Worm (Caenorhabditis elegans) whole organism, L3 larva: ENCODE results near the gene parg-1.
A peak's percentile ranks its signal among the peaks of the same experiment; 100 is the strongest.
"Not testable (repeated sequence)": the region's sequence is repeated elsewhere in the genome, so short reads cannot be mapped to it uniquely, and the experiment has no call there.

Source experiments
- R02D3.7 ChIP-seq: fragments of 150-350 bp; optimal IDR thresholded peaks from 2 replicates; lab custom pipeline; 2014; ENCODE audit warnings: missing biosample characterization, missing genetic modification characterization
- ama-1 ChIP-seq: fragments of 150-350 bp; optimal IDR thresholded peaks from 2 replicates; lab custom pipeline; 2018
- ceh-16 ChIP-seq: sonication (generic microtip); optimal IDR thresholded peaks from 2 replicates; lab custom pipeline; 2017; ENCODE audit warnings: missing biosample characterization, missing genetic modification characterization
- ceh-28 ChIP-seq: fragments of 150-350 bp; optimal IDR thresholded peaks from 2 replicates; lab custom pipeline; 2014; ENCODE audit warnings: missing biosample characterization, missing genetic modification reagents, missing genetic modification characterization
- daf-12 ChIP-seq: fragments of 150-350 bp; optimal IDR thresholded peaks from 2 replicates; lab custom pipeline; 2014; ENCODE audit warnings: missing biosample characterization, missing genetic modification reagents, missing genetic modification characterization
- egl-27 ChIP-seq: sonication (generic microtip); optimal IDR thresholded peaks from 4 replicates; lab custom pipeline; 2017; ENCODE audit warnings: missing biosample characterization, missing genetic modification reagents, missing genetic modification characterization
- egl-5 ChIP-seq: fragments of 150-350 bp; optimal IDR thresholded peaks from 2 replicates; lab custom pipeline; 2017; ENCODE audit warnings: missing biosample characterization, missing genetic modification reagents, missing genetic modification characterization, inconsistent platforms
- elt-1 ChIP-seq: fragments of 150-350 bp; optimal IDR thresholded peaks from 2 replicates; lab custom pipeline; 2014; ENCODE audit warnings: missing biosample characterization, missing genetic modification characterization
- elt-2 ChIP-seq: sonication (generic microtip); optimal IDR thresholded peaks from 2 replicates; lab custom pipeline; 2016; ENCODE audit warnings: missing genetic modification reagents, mild to moderate bottlenecking, missing genetic modification characterization, missing compliant biosample characterization
- elt-3 ChIP-seq, 3 experiments: fragments of 150-350 bp in 1 of 3; sonication (generic microtip) in 2 of 3; optimal IDR thresholded peaks; 2 replicates in 2 of 3; 4 replicates in 1 of 3; lab custom pipeline; 2014 to 2017; ENCODE audit warnings: missing biosample characterization in 3 of 3, missing genetic modification characterization in 3 of 3
- eor-1 ChIP-seq, 2 experiments: fragments of 150-350 bp; optimal IDR thresholded peaks; 2 replicates each; lab custom pipeline; 2014 to 2018; ENCODE audit warnings: missing biosample characterization in 2 of 2, missing genetic modification characterization in 2 of 2
- fkh-10 ChIP-seq: sonication (generic microtip); optimal IDR thresholded peaks from 2 replicates; lab custom pipeline; 2017; ENCODE audit warnings: missing biosample characterization, missing genetic modification reagents, missing genetic modification characterization
- fkh-2 ChIP-seq: fragments of 150-350 bp; optimal IDR thresholded peaks from 2 replicates; lab custom pipeline; 2014; ENCODE audit warnings: missing biosample characterization, missing genetic modification reagents, missing genetic modification characterization
- jun-1 ChIP-seq: fragments of 150-350 bp; optimal IDR thresholded peaks from 2 replicates; lab custom pipeline; 2014; ENCODE audit warnings: missing biosample characterization, missing genetic modification reagents, missing genetic modification characterization
- lin-15B ChIP-seq: fragments of 150-350 bp; optimal IDR thresholded peaks from 2 replicates; lab custom pipeline; 2014; ENCODE audit warnings: missing biosample characterization, missing genetic modification characterization
- lin-39 ChIP-seq: fragments of 150-350 bp; optimal IDR thresholded peaks from 2 replicates; lab custom pipeline; 2018; ENCODE audit warnings: missing biosample characterization, missing genetic modification reagents, missing genetic modification characterization
- lsy-12 ChIP-seq: sonication (generic microtip); optimal IDR thresholded peaks from 2 replicates; lab custom pipeline; 2016; ENCODE audit warnings: mild to moderate bottlenecking, missing genetic modification characterization, missing compliant biosample characterization
- mml-1 ChIP-seq: fragments of 150-350 bp; sonication (generic microtip); optimal IDR thresholded peaks from 3 replicates; lab custom pipeline; 2014; ENCODE audit warnings: missing biosample characterization, missing genetic modification characterization
- nfya-1 ChIP-seq: sonication (generic microtip); optimal IDR thresholded peaks from 2 replicates; lab custom pipeline; 2017; ENCODE audit warnings: missing genetic modification characterization, mild to moderate bottlenecking, missing compliant biosample characterization, antibody characterized with exemption, moderate library complexity; ENCODE audit not compliant: insufficient read depth
- nhr-11 ChIP-seq: fragments of 150-350 bp; optimal IDR thresholded peaks from 2 replicates; lab custom pipeline; 2014; ENCODE audit warnings: missing biosample characterization, missing genetic modification characterization
- nhr-12 ChIP-seq: fragments of 150-350 bp; optimal IDR thresholded peaks from 2 replicates; lab custom pipeline; 2014; ENCODE audit warnings: missing biosample characterization, missing genetic modification characterization
- nhr-23 ChIP-seq: fragments of 150-350 bp; optimal IDR thresholded peaks from 2 replicates; lab custom pipeline; 2014; ENCODE audit warnings: missing biosample characterization, missing genetic modification reagents, missing genetic modification characterization
- nhr-237 ChIP-seq: fragments of 150-350 bp; optimal IDR thresholded peaks from 2 replicates; lab custom pipeline; 2014; ENCODE audit warnings: missing biosample characterization, missing genetic modification characterization
- nhr-25 ChIP-seq: sonication (generic microtip); optimal IDR thresholded peaks from 2 replicates; lab custom pipeline; 2017; ENCODE audit warnings: missing biosample characterization, missing genetic modification characterization
- nhr-28 ChIP-seq: fragments of 150-350 bp; optimal IDR thresholded peaks from 2 replicates; lab custom pipeline; 2014; ENCODE audit warnings: missing biosample characterization, missing genetic modification characterization
- nhr-43 ChIP-seq: sonication (generic microtip); optimal IDR thresholded peaks from 2 replicates; lab custom pipeline; 2016; ENCODE audit warnings: mild to moderate bottlenecking, missing genetic modification characterization, missing compliant biosample characterization; ENCODE audit not compliant: poor library complexity, severe bottlenecking
- nhr-67 ChIP-seq: fragments of 150-350 bp; optimal IDR thresholded peaks from 2 replicates; lab custom pipeline; 2014; ENCODE audit warnings: missing biosample characterization, missing genetic modification characterization
- nhr-76 ChIP-seq: fragments of 150-350 bp; sonication (generic microtip); optimal IDR thresholded peaks from 5 replicates; lab custom pipeline; 2014; ENCODE audit warnings: missing biosample characterization, missing genetic modification characterization
- nhr-77 ChIP-seq: fragments of 150-350 bp; optimal IDR thresholded peaks from 2 replicates; lab custom pipeline; 2014; ENCODE audit warnings: missing biosample characterization, missing genetic modification characterization
- pha-4 ChIP-seq: fragments of 150-350 bp; optimal IDR thresholded peaks from 2 replicates; lab custom pipeline; 2014; ENCODE audit warnings: missing biosample characterization, missing genetic modification reagents, missing genetic modification characterization
- pqm-1 ChIP-seq: fragments of 150-350 bp; optimal IDR thresholded peaks from 2 replicates; lab custom pipeline; 2017; ENCODE audit warnings: missing biosample characterization, missing genetic modification characterization, inconsistent platforms
- sea-2 ChIP-seq: fragments of 150-350 bp; sonication (generic microtip); optimal IDR thresholded peaks from 4 replicates; lab custom pipeline; 2014; ENCODE audit warnings: missing biosample characterization, missing genetic modification reagents, missing genetic modification characterization
- skn-1 ChIP-seq: fragments of 150-350 bp; optimal IDR thresholded peaks from 2 replicates; lab custom pipeline; 2014; ENCODE audit warnings: missing biosample characterization, missing genetic modification characterization
- snpc-4 ChIP-seq: fragments of 150-350 bp; optimal IDR thresholded peaks from 2 replicates; lab custom pipeline; 2014; ENCODE audit warnings: missing biosample characterization, missing genetic modification characterization
- tbx-2 ChIP-seq: sonication (generic microtip); optimal IDR thresholded peaks from 2 replicates; lab custom pipeline; 2016; ENCODE audit warnings: mild to moderate bottlenecking, missing genetic modification characterization, missing compliant biosample characterization
- unc-39 ChIP-seq: sonication (generic microtip); optimal IDR thresholded peaks from 4 replicates; lab custom pipeline; 2017; ENCODE audit warnings: missing biosample characterization, missing genetic modification characterization
- unc-62 ChIP-seq: fragments of 150-350 bp; sonication (generic microtip); optimal IDR thresholded peaks from 4 replicates; lab custom pipeline; 2014; ENCODE audit warnings: missing biosample characterization, missing genetic modification reagents, missing genetic modification characterization
- ztf-4 ChIP-seq: fragments of 150-350 bp; optimal IDR thresholded peaks from 2 replicates; lab custom pipeline; 2014; ENCODE audit warnings: missing biosample characterization, missing genetic modification characterization

parg-1 gene

DNA sequence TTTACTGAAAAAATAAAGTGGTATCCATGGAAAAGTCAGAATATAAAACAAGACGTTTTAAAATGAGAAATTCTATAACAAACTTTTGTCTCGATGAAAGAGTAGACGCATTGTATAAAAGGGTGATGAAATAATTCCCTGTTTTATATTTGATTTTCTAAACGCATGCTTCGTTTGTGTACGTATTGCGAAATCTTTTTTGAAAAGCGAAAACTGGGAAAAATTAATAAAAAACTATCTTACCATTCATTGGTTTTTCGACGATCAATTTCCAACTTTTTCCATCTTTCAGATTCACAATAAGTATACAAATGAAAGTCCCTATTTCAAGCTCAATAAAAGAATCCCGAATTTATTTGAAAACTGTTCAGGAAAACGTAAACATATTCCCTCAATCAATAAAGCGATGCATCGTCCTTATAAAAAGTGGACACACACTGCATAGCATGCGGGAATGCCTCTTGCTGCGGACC is 38.8 kb downstream of the parg-1 start, which contains the start of gene C33D9.13:
Gene C33D9.13 (minus strand): TSS at position 423 of the 473 bp plus-strand sequence.
- TF ChIP-seq egl-5 (tag; lab: Kevin White, UChicago) (no peak), ceh-28 (tag; lab: Kevin White, UChicago) (peak; percentile 1), pha-4 (peak; percentile 21)

ce11 chrIV:8786654-8787053 is 40.6 kb downstream of the parg-1 start, which contains the start of gene C33D9.8:
TSS of gene C33D9.8 (minus strand) at chrIV:8786752.
- TF ChIP-seq nfya-1 (peak; percentile 7), pha-4 (peak; percentile 30), fkh-10 (GFP tag; lab: Kevin White, UChicago) (no peak), nhr-77 (tag; lab: Kevin White, UChicago) (no peak)
- TF ChIP-seq, all 47 proteins: peak for 2

DNA sequence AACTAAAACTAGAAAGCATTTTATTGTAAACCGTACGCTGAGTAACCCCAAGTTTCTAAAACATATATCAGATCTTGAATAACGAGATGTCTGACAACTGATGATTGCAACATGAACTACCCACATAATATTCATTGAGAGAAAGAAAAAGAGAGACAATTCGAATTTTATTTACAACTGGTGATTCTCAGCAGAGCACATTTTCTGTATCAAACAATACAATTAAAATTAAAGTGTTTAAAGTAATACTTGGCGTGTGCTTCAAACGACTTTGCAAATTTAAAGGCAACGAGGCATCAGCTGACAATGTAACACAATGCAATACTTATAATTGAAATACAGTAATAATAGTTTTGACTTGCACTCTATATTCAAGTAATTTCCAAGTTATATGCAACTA is 42.0 kb downstream of the parg-1 start, which contains the start of gene C33D9.10:
Gene C33D9.10 (minus strand): TSS at position 101 of the 400 bp plus-strand sequence.
- TF ChIP-seq elt-1, jun-1, ceh-28 (tag; lab: Kevin White, UChicago): not testable (repeated sequence)
- TF ChIP-seq, all 47 proteins: peak for 0; not testable (repeated sequence) for 47

DNA sequence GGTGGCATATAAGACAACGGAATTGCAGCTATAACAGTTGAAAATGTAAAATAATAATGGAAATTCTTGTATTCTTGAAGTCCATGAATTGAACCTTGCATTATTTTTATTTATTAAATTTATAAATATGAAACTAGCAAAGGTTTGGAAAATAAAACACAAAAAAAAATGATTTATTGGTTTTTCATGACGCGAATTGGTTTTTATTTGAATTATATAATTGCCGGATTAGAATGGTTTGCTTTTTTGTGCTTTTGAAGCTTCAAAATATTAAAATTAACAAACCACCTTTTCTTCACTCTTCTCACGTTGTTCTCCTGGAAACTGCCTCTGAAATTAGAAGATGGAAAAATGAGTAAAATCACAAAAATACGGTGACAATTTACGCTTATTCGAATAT is 44.1 kb downstream of the parg-1 start, which contains the start of gene sru-35:
Gene sru-35 (minus strand): TSS at position 101 of the 400 bp plus-strand sequence.
- TF ChIP-seq nhr-76 (tag; lab: Kevin White, UChicago) (no peak), nhr-77 (tag; lab: Kevin White, UChicago) (no peak), lin-39 (tag; lab: Kevin White, UChicago) (no peak), nhr-28 (tag; lab: Kevin White, UChicago) (no peak), elt-3 (tag; optimal IDR thresholded peaks at IDR 0.05; lab: Kevin White, UChicago) (no peak), sea-2 (GFP tag; lab: Kevin White, UChicago) (no peak), nhr-11 (tag; lab: Kevin White, UChicago) (no peak), jun-1 (tag; lab: Kevin White, UChicago) (no peak), nhr-43 (tag; lab: Kevin White, UChicago) (no peak)

DNA sequence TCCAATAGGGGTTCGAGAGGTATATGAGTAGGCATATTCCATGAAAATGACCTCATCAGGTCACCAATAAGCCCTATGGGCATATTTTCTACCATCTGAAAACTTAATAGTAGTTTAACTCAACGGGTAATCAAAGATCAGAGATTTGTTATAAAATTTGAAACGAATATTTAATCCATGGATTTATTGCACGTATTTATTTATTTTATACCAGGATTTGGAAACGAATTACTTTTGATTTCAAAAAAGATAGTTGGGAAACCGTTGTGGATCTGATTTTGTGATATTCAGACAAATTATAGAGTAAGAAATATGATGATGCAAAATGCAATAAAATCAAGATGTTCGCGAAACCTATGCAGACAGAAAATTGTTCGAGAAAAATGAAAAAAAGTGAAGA is 46.8 kb downstream of the parg-1 start, which contains the start of gene C33D9.3:
Gene C33D9.3 (minus strand): TSS at position 101 of the 400 bp plus-strand sequence.
- TF ChIP-seq elt-1 (tag; lab: Kevin White, UChicago): no peak
- TF ChIP-seq ama-1: no peak
- TF ChIP-seq egl-5 (tag; lab: Kevin White, UChicago): no peak
- no peak for TF ChIP-seq mml-1
- TF ChIP-seq nfya-1: no peak
- TF ChIP-seq eor-1 (tag; optimal IDR thresholded peaks at IDR 0.05; lab: Kevin White, UChicago): no peak
- no peak for TF ChIP-seq tbx-2 (tag; lab: Kevin White, UChicago)
- TF ChIP-seq lsy-12 (tag; lab: Kevin White, UChicago): no peak

- TF ChIP-seq ztf-4 (tag; lab: Kevin White, UChicago) (no peak), ama-1 (peak; percentile 69), nhr-77 (tag; lab: Kevin White, UChicago) (no peak), sea-2 (GFP tag; lab: Kevin White, UChicago) (no peak), jun-1 (tag; lab: Kevin White, UChicago) (peak; percentile 24), lsy-12 (tag; lab: Kevin White, UChicago) (peak; percentile 11), ceh-28 (tag; lab: Kevin White, UChicago) (peak; percentile 3), egl-5 (tag; lab: Kevin White, UChicago) (no peak), nhr-237 (tag; lab: Kevin White, UChicago) (no peak), fkh-2 (tag; lab: Kevin White, UChicago) (no peak), nhr-23 (tag; lab: Kevin White, UChicago) (peak; percentile 93), elt-3 (tag; optimal IDR thresholded peaks at IDR 0.05; lab: Kevin White, UChicago) (peak; percentile 37 to 99 (median 61)), nfya-1 (peak; percentile 5), nhr-76 (tag; lab: Kevin White, UChicago) (no peak), pqm-1 (tag; lab: Kevin White, UChicago) (peak; percentile 24), elt-1 (tag; lab: Kevin White, UChicago) (peak; percentile 37), R02D3.7 (tag; lab: Kevin White, UChicago) (no peak), daf-12 (tag; lab: Kevin White, UChicago) (peak; percentile 52), skn-1 (tag; lab: Kevin White, UChicago) (no peak), unc-62 (GFP tag; lab: Kevin White, UChicago) (peak; percentile 8), egl-27 (tag; lab: Kevin White, UChicago) (peak; percentile 40), nhr-25 (tag; lab: Kevin White, UChicago) (peak; percentile 77), lin-15B (tag; lab: Kevin White, UChicago) (no peak), nhr-43 (tag; lab: Kevin White, UChicago) (peak; percentile 63), snpc-4 (tag; lab: Kevin White, UChicago) (no peak), nhr-67 (tag; lab: Kevin White, UChicago) (no peak), pha-4 (no peak), nhr-12 (tag; lab: Kevin White, UChicago) (no peak), tbx-2 (tag; lab: Kevin White, UChicago) (no peak), ceh-16 (no peak), unc-39 (no peak), mml-1 (no peak), elt-2 (tag; lab: Kevin White, UChicago) (peak; percentile 70)
Observed at ce11 chrIV:8793223-8793622, 47.2 kb downstream of the parg-1 start.
